Worm (Caenorhabditis elegans): Measurements from ENCODE around the gene T12D8.10.

- TF ChIP-seq tbx-2 (tag; optimal IDR thresholded peaks at IDR 0.05) (no peak), dmd-4 (tag; optimal IDR thresholded peaks at IDR 0.05; ENCODE audit: borderline replicate concordance) (no peak), sox-4 (tag; optimal IDR thresholded peaks at IDR 0.05) (no peak), sox-2 (GFP tag; IDR thresholded peaks at IDR 0.05) (no peak), lin-11 (tag; optimal IDR thresholded peaks at IDR 0.05) (no peak), ceh-19 (GFP tag; optimal IDR thresholded peaks at IDR 0.05) (no peak), elt-2 (tag; optimal IDR thresholded peaks at IDR 0.05) (no peak), nfya-1 (tag; optimal IDR thresholded peaks at IDR 0.05) (no peak), C08G9.2 (tag; optimal IDR thresholded peaks at IDR 0.05) (no peak), ceh-34 (tag; optimal IDR thresholded peaks at IDR 0.05) (no peak), madf-2 (tag; optimal IDR thresholded peaks at IDR 0.05) (no peak), pha-2 (tag; optimal IDR thresholded peaks at IDR 0.05) (no peak)
Measured at ce11 chrIII:13678761-13679495, 36.8 kb upstream of the T12D8.10 start, which contains the start of gene sid-2.

All from whole organism, late embryonic.